Fruit fly (Drosophila melanogaster): Measurements from ENCODE around the gene CG31446.

Gene CG31446

DNA sequence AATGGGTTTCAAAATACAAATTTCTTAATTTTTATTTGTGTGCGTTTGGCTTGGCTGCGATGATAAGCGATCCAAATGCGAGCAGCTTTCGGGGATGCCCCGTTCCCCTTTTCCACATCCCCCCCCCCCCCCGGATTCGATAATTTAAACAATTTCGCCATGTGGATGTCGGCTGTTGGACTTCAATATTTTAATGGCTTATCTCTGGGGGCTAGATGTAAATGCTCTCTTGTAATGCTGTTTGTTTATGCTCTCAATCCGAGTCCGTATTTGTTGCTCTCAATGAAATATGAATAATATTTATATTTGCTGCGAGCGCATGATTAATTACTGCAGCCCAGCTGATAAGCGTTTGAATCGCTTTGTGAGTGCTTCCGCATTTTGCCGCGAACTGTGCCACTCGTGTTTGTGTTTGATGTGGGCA, 15.3 kb upstream of the CG31446 start (continued):
- TF ChIP-seq Ravus (GFP tag; IDR thresholded peaks at IDR 0.05) (no peak), ab (GFP tag; optimal IDR thresholded peaks at IDR 0.05) (no peak), pros (GFP tag; optimal IDR thresholded peaks at IDR 0.05) (no peak)

- TF ChIP-seq CG14860 (GFP tag; IDR thresholded peaks at IDR 0.05; ENCODE audit: partially characterized antibody) (no peak), chm (GFP tag; IDR thresholded peaks at IDR 0.05) (no peak), CG6654 (GFP tag; optimal IDR thresholded peaks at IDR 0.05) (no peak), gce (GFP tag; IDR thresholded peaks at IDR 0.05) (no peak), zen (tag; optimal IDR thresholded peaks at IDR 0.05) (no peak), CG12071 (GFP tag; optimal IDR thresholded peaks at IDR 0.05) (no peak), mirr (GFP tag; optimal IDR thresholded peaks at IDR 0.05) (no peak), zfh2 (GFP tag; optimal IDR thresholded peaks at IDR 0.05) (no peak), CG12769 (tag; optimal IDR thresholded peaks at IDR 0.05) (no peak), CG7963 (GFP tag; IDR thresholded peaks at IDR 0.05; ENCODE audit: partially characterized antibody) (no peak), CG8359 (GFP tag; optimal IDR thresholded peaks at IDR 0.05; ENCODE audit: borderline replicate concordance) (no peak), kni (GFP tag; optimal IDR thresholded peaks at IDR 0.05) (peak; percentile 5), ci (GFP tag; IDR thresholded peaks at IDR 0.05) (0 out of 3 replicates have a peak, but pooled peaks have one; percentile 45), hb (GFP tag; IDR thresholded peaks at IDR 0.05; ENCODE audit: partially characterized antibody) (no peak), HLH54F (GFP tag; optimal IDR thresholded peaks at IDR 0.05) (no peak), Dek (tag; optimal IDR thresholded peaks at IDR 0.05) (no peak), Blimp-1 (GFP tag; optimal IDR thresholded peaks at IDR 0.05) (peak; percentile 33), knrl (GFP tag; IDR thresholded peaks at IDR 0.05; ENCODE audit: partially characterized antibody) (no peak), CG11696 (GFP tag; IDR thresholded peaks at IDR 0.05) (no peak), slou (GFP tag; optimal IDR thresholded peaks at IDR 0.05) (no peak), phol (tag; optimal IDR thresholded peaks at IDR 0.05) (no peak), CG30403 (GFP tag; optimal IDR thresholded peaks at IDR 0.05) (no peak), CG2875 (GFP tag; optimal IDR thresholded peaks at IDR 0.05) (no peak), chn (GFP tag; optimal IDR thresholded peaks at IDR 0.05) (no peak), Taf1 (GFP tag; IDR thresholded peaks at IDR 0.05) (no peak), CG18476 (GFP tag; optimal IDR thresholded peaks at IDR 0.05) (no peak), Ets65A (GFP tag) (peak; percentile 16), CG10565 (GFP tag; optimal IDR thresholded peaks at IDR 0.05) (no peak), nau (GFP tag; optimal IDR thresholded peaks at IDR 0.05) (no peak), CG1603 (tag; optimal IDR thresholded peaks at IDR 0.05) (no peak), dmrt11E (tag; optimal IDR thresholded peaks at IDR 0.05) (no peak), Lim3 (GFP tag; IDR thresholded peaks at IDR 0.05) (no peak), ranshi (GFP tag; IDR thresholded peaks at IDR 0.05) (0 out of 2 replicates have a peak, but pooled peaks have one; percentile 20), CG32767 (GFP tag; IDR thresholded peaks at IDR 0.05) (no peak), YL-1 (GFP tag; optimal IDR thresholded peaks at IDR 0.05) (no peak), fru (optimal IDR thresholded peaks at IDR 0.05) (no peak), Drgx (GFP tag; IDR thresholded peaks at IDR 0.05) (0 out of 2 replicates have a peak, but pooled peaks have one; percentile 20), Xrp1 (GFP tag; IDR thresholded peaks at IDR 0.05) (peak; percentile 3; the same call in 1 of the 2 replicates), sens (GFP tag) (no peak), CG13624 (GFP tag; optimal IDR thresholded peaks at IDR 0.05) (no peak), bab2 (GFP tag; optimal IDR thresholded peaks at IDR 0.05) (no peak), CG31441 (GFP tag; IDR thresholded peaks at IDR 0.05) (no peak), Sry-β (GFP tag; optimal IDR thresholded peaks at IDR 0.05) (no peak), CG4282 (GFP tag; optimal IDR thresholded peaks at IDR 0.05) (no peak), CG2889 (GFP tag; IDR thresholded peaks at IDR 0.05) (no peak), dpn (GFP tag; optimal IDR thresholded peaks at IDR 0.05) (no peak)
These were observed 13.9 kb upstream of the CG31446 start for dm6 chr3R:15678765-15679514.

Measured in whole organism, embryonic.